Worm (Caenorhabditis elegans): ENCODE results near the gene C05E11.7.

ce11 chrX:4615034-4615433 lies 29.6 kb upstream of the C05E11.7 start:
- no peak for TF ChIP-seq lag-1 (GFP tag; IDR thresholded peaks at IDR 0.05)
- TF ChIP-seq F22D6.2 (tag; optimal IDR thresholded peaks at IDR 0.05): no peak
- no peak for TF ChIP-seq let-526 (GFP tag; IDR thresholded peaks at IDR 0.05)
- TF ChIP-seq F52B5.7 (tag; optimal IDR thresholded peaks at IDR 0.05): no peak

Measured in whole organism, young adult.